Fruit fly (Drosophila melanogaster) whole organism, wandering third instar larva: ENCODE results near the gene Prm.

Experiments used
- Abd-B ChIP-seq: fragments of >200 bp; optimal IDR thresholded peaks from 2 replicates; lab custom pipeline; 2017; ENCODE audit warnings: missing biosample characterization, missing genetic modification characterization
- CG32264 ChIP-seq: fragments of 200-800 bp; sonication (Bioruptor generic); optimal IDR thresholded peaks from 2 replicates; lab custom pipeline; 2016; ENCODE audit warnings: missing biosample characterization, missing genetic modification characterization
- CG9705 ChIP-seq: fragments of 200-800 bp; sonication (Bioruptor generic); optimal IDR thresholded peaks from 2 replicates; lab custom pipeline; 2018; ENCODE audit warnings: missing biosample characterization, mild to moderate bottlenecking, missing genetic modification characterization
- CrebA ChIP-seq: fragments of 200-800 bp; sonication (Bioruptor generic); optimal IDR thresholded peaks from 2 replicates; lab custom pipeline; 2016; ENCODE audit warnings: missing biosample characterization, mild to moderate bottlenecking, missing genetic modification characterization, borderline replicate concordance
- Dfd ChIP-seq: fragments of >200 bp; optimal IDR thresholded peaks from 2 replicates; lab custom pipeline; 2017; ENCODE audit warnings: missing biosample characterization, missing genetic modification characterization
- Dif ChIP-seq: fragments of 200-275, 200-300 bp; sonication (Bioruptor generic); optimal IDR thresholded peaks from 2 replicates; lab custom pipeline; 2018; ENCODE audit warnings: missing biosample characterization, missing genetic modification characterization; ENCODE audit not compliant: partially characterized antibody
- GATAd ChIP-seq: sonication (Bioruptor generic); optimal IDR thresholded peaks from 2 replicates; lab custom pipeline; 2016; ENCODE audit warnings: missing biosample characterization, missing genetic modification characterization
- HLH106 ChIP-seq: fragments of 200-800 bp; optimal IDR thresholded peaks from 3 replicates; lab custom pipeline; 2019; ENCODE audit warnings: missing biosample characterization, mild to moderate bottlenecking, missing genetic modification characterization, moderate library complexity
- Hnf4 ChIP-seq: fragments of 200-800 bp; sonication (Bioruptor generic); optimal IDR thresholded peaks from 2 replicates; lab custom pipeline; 2016; ENCODE audit warnings: missing biosample characterization, mild to moderate bottlenecking, missing genetic modification characterization
- Hr78 ChIP-seq: fragments of >200 bp; optimal IDR thresholded peaks from 2 replicates; lab custom pipeline; 2017; ENCODE audit warnings: missing biosample characterization, missing genetic modification characterization
- Hr83 ChIP-seq: fragments of 200-300 bp; sonication (Bioruptor generic); optimal IDR thresholded peaks from 2 replicates; lab custom pipeline; 2016; ENCODE audit warnings: missing biosample characterization, mild to moderate bottlenecking, missing genetic modification characterization, moderate library complexity; ENCODE audit not compliant: poor library complexity, severe bottlenecking
- Jra ChIP-seq: sonication (Bioruptor generic); optimal IDR thresholded peaks from 2 replicates; lab custom pipeline; 2016; ENCODE audit warnings: missing biosample characterization, missing genetic modification characterization
- Mio ChIP-seq: sonication (Bioruptor generic); optimal IDR thresholded peaks from 2 replicates; lab custom pipeline; 2016; ENCODE audit warnings: missing biosample characterization, missing genetic modification characterization
- Myc ChIP-seq: fragments of >200 bp; optimal IDR thresholded peaks from 2 replicates; lab custom pipeline; 2017
- N ChIP-seq: fragments of >200 bp; optimal IDR thresholded peaks from 2 replicates; lab custom pipeline; 2018; ENCODE audit warnings: missing biosample characterization, missing external identifiers, missing genetic modification characterization
- OdsH ChIP-seq: fragments of 200-800 bp; sonication (Bioruptor generic); optimal IDR thresholded peaks from 2 replicates; lab custom pipeline; 2016; ENCODE audit warnings: missing biosample characterization, mild to moderate bottlenecking, missing genetic modification characterization
- Rel ChIP-seq, 2 experiments: fragments of 200-800 bp; sonication (Bioruptor generic) in 1 of 2; optimal IDR thresholded peaks; 2 replicates in 1 of 2; 3 replicates in 1 of 2; lab custom pipeline; 2016 to 2019; ENCODE audit warnings: mild to moderate bottlenecking in 2 of 2, missing biosample characterization in 2 of 2, missing genetic modification characterization in 2 of 2, moderate library complexity in 1 of 2
- Sp1 ChIP-seq: fragments of 200-800 bp; sonication (Bioruptor generic); optimal IDR thresholded peaks from 3 replicates; lab custom pipeline; 2019; ENCODE audit warnings: missing biosample characterization, mild to moderate bottlenecking, missing genetic modification characterization, moderate library complexity
- Vsx2 ChIP-seq: fragments of 200-300, 225-300 bp; sonication (Bioruptor generic); optimal IDR thresholded peaks from 2 replicates; lab custom pipeline; 2018; ENCODE audit warnings: missing biosample characterization, missing genetic modification characterization; ENCODE audit not compliant: partially characterized antibody
- br ChIP-seq: fragments of 200-800 bp; sonication (Bioruptor generic); optimal IDR thresholded peaks from 2 replicates; lab custom pipeline; 2016; ENCODE audit warnings: missing biosample characterization, missing genetic modification characterization
- brk ChIP-seq: fragments of 200-800 bp; sonication (Bioruptor generic); optimal IDR thresholded peaks from 2 replicates; lab custom pipeline; 2016; ENCODE audit warnings: missing biosample characterization, mild to moderate bottlenecking, missing genetic modification characterization
- dl ChIP-seq, 2 experiments: fragments of 175-275, 200-275 bp in 1 of 2; fragments of 200-275 bp in 1 of 2; sonication (Bioruptor generic); optimal IDR thresholded peaks; lab custom pipeline; 2018; ENCODE audit warnings: mild to moderate bottlenecking in 2 of 2, missing biosample characterization in 2 of 2, missing genetic modification characterization in 2 of 2, moderate library complexity in 2 of 2; ENCODE audit not compliant: partially characterized antibody in 2 of 2, insufficient read depth in 1 of 2
- dmrt93B ChIP-seq: fragments of 200-800 bp; sonication (Bioruptor generic); optimal IDR thresholded peaks from 2 replicates; lab custom pipeline; 2018; ENCODE audit warnings: missing biosample characterization, mild to moderate bottlenecking, missing genetic modification characterization
- dsf ChIP-seq: sonication (Bioruptor generic); optimal IDR thresholded peaks from 2 replicates; lab custom pipeline; 2016; ENCODE audit warnings: missing biosample characterization, missing genetic modification characterization, borderline replicate concordance
- ey ChIP-seq: fragments of 200-800 bp; sonication (Bioruptor generic); optimal IDR thresholded peaks from 2 replicates; lab custom pipeline; 2016; ENCODE audit warnings: missing biosample characterization, missing genetic modification characterization
- foxo ChIP-seq, 2 experiments: fragments of 200-800 bp; sonication (Bioruptor generic); optimal IDR thresholded peaks; 2 replicates in 1 of 2; 3 replicates in 1 of 2; lab custom pipeline; 2016 to 2017; ENCODE audit warnings: missing biosample characterization in 2 of 2, missing genetic modification characterization in 2 of 2
- fru ChIP-seq: fragments of 200-800 bp; sonication (Bioruptor generic); optimal IDR thresholded peaks from 3 replicates; lab custom pipeline; 2016; ENCODE audit warnings: missing biosample characterization, mild to moderate bottlenecking, missing genetic modification characterization
- h ChIP-seq: fragments of 200-800 bp; sonication (Bioruptor generic); optimal IDR thresholded peaks from 3 replicates; lab custom pipeline; 2016; ENCODE audit warnings: missing biosample characterization, mild to moderate bottlenecking, missing genetic modification characterization
- jim ChIP-seq: fragments of 175-275, 200-325 bp; sonication (Bioruptor generic); optimal IDR thresholded peaks from 2 replicates; lab custom pipeline; 2016; ENCODE audit warnings: missing biosample characterization, mild to moderate bottlenecking, missing genetic modification characterization
- lola ChIP-seq: fragments of >200 bp; optimal IDR thresholded peaks from 2 replicates; lab custom pipeline; 2017; ENCODE audit warnings: missing biosample characterization, missing genetic modification characterization
- pan ChIP-seq: fragments of >200 bp; optimal IDR thresholded peaks from 2 replicates; lab custom pipeline; 2017
- psq ChIP-seq: fragments of 200-800 bp; sonication (Bioruptor generic); optimal IDR thresholded peaks from 3 replicates; lab custom pipeline; 2017; ENCODE audit warnings: missing biosample characterization, mild to moderate bottlenecking, missing genetic modification characterization, moderate library complexity
- rgr ChIP-seq: fragments of 200-800 bp; sonication (Bioruptor generic); optimal IDR thresholded peaks from 3 replicates; lab custom pipeline; 2016; ENCODE audit warnings: missing biosample characterization, mild to moderate bottlenecking, missing genetic modification characterization
- sage ChIP-seq: fragments of 200-800 bp; sonication (Bioruptor generic); optimal IDR thresholded peaks from 2 replicates; lab custom pipeline; 2016; ENCODE audit warnings: missing biosample characterization, mild to moderate bottlenecking, missing genetic modification characterization
- sv ChIP-seq: fragments of 200-800 bp; sonication (Bioruptor generic); optimal IDR thresholded peaks from 3 replicates; lab custom pipeline; 2016; ENCODE audit warnings: missing biosample characterization, missing genetic modification characterization
- tai ChIP-seq: sonication (Bioruptor generic); optimal IDR thresholded peaks from 2 replicates; lab custom pipeline; 2016; ENCODE audit warnings: missing biosample characterization, missing genetic modification characterization
- usp ChIP-seq: fragments of >200 bp; optimal IDR thresholded peaks from 2 replicates; lab custom pipeline; 2017; ENCODE audit warnings: missing biosample characterization, missing genetic modification characterization
- woc ChIP-seq: sonication (Bioruptor generic); optimal IDR thresholded peaks from 2 replicates; lab custom pipeline; 2016; ENCODE audit warnings: missing biosample characterization, mild to moderate bottlenecking, missing genetic modification characterization

Prm gene

DNA sequence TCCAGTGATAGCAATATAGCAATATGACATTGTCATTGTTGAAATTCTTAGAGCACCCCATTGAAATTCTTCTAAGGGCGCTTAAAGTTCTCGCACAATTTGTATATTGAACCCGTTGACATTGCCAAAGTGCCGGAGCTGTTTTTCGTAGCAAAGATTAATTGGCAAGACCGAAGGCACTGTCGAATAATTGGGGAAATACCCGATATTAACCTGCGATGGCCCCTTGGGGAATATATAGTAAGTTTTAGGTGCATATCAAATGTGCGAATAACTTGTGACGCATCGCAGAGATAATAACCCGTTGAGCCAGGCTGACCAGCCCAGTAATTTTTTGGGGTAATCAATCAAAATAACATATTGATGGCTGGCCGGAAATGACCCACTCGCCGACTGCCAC lies 58.5 kb downstream of the Prm start:
- TF ChIP-seq N (GFP tag; lab: Kevin White, UChicago) (no peak), Rel (GFP tag; optimal IDR thresholded peaks at IDR 0.05; lab: Kevin White, UChicago) (no peak), Rel (tag; optimal IDR thresholded peaks at IDR 0.05; lab: Kevin White, UChicago) (peak; percentile 92), Vsx2 (GFP tag; lab: Kevin White, UChicago) (no peak)

DNA sequence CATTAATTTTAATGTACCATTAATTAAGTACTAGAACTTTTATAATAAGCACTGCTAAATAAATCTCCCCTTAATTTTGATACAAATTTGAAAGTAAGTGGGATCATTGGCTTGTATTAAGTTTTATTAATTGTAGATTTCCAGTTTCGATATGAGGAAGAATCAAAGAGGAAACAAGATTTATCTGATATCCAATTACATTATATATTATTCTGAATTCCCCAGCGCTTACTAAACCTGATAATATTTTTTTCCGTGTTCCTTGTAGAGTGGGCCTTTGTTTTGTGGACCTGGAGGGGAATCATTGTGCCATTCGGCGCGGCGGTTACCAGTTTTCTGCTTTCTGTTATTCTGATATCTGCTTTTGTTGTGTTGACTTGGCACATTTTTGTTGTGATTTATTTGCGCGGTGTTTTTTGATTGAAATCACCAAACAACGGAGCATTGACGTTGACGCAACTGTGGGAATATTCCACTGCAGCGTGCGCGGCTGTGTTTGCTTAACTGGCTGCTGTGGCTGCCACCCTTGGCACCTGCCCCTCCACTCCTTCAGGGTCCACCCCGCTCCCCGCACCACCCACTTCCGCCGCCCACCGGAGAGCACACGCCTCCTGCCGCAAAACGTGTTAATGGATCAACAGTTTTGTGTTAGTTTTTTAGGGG lies 60.6 kb downstream of the Prm start:
- TF ChIP-seq CG32264 (GFP tag; lab: Kevin White, UChicago) (no peak), br (GFP tag; lab: Kevin White, UChicago) (no peak), Sp1 (GFP tag; lab: Kevin White, UChicago) (peak; percentile 3), N (GFP tag; lab: Kevin White, UChicago) (no peak), usp (GFP tag; lab: Kevin White, UChicago) (no peak), dl (GFP tag; optimal IDR thresholded peaks at IDR 0.05; lab: Kevin White, UChicago; ENCODE audit: insufficient read depth in 1 of 2, partially characterized antibody in 2 of 2) (no peak), GATAd (GFP tag; lab: Kevin White, UChicago) (no peak), OdsH (GFP tag; lab: Kevin White, UChicago) (peak; percentile 28), Hr83 (no peak), Dfd (GFP tag; lab: Kevin White, UChicago) (no peak), Mio (GFP tag; lab: Kevin White, UChicago) (no peak), HLH106 (no peak), Myc (lab: Kevin White, UChicago) (no peak), Hr78 (GFP tag; lab: Kevin White, UChicago) (no peak), woc (GFP tag; lab: Kevin White, UChicago) (peak; percentile 14), Vsx2 (GFP tag; lab: Kevin White, UChicago) (peak; percentile 49), dmrt93B (GFP tag; lab: Kevin White, UChicago) (no peak), sage (no peak), ey (GFP tag; lab: Kevin White, UChicago) (no peak), tai (GFP tag; lab: Kevin White, UChicago) (no peak), sv (GFP tag; lab: Kevin White, UChicago) (no peak), Jra (no peak), jim (GFP tag; lab: Kevin White, UChicago) (no peak), CG9705 (no peak), brk (GFP tag; lab: Kevin White, UChicago) (no peak), CrebA (GFP tag; lab: Kevin White, UChicago) (no peak), Rel (GFP tag; optimal IDR thresholded peaks at IDR 0.05; lab: Kevin White, UChicago) (no peak), Rel (tag; optimal IDR thresholded peaks at IDR 0.05; lab: Kevin White, UChicago) (peak; percentile 72), foxo (GFP tag; optimal IDR thresholded peaks at IDR 0.05; lab: Kevin White, UChicago) (peak in 1 of 2 experiments; percentile 4), fru (GFP tag; lab: Kevin White, UChicago) (no peak), Dif (no peak), Hnf4 (peak; percentile 25), h (GFP tag; lab: Kevin White, UChicago) (peak; percentile 89), lola (no peak), rgr (peak; percentile 26), dsf (GFP tag; lab: Kevin White, UChicago) (peak; percentile 2), Abd-B (GFP tag; lab: Kevin White, UChicago) (no peak), psq (peak; percentile 22), pan (lab: Kevin White, UChicago) (no peak)

DNA sequence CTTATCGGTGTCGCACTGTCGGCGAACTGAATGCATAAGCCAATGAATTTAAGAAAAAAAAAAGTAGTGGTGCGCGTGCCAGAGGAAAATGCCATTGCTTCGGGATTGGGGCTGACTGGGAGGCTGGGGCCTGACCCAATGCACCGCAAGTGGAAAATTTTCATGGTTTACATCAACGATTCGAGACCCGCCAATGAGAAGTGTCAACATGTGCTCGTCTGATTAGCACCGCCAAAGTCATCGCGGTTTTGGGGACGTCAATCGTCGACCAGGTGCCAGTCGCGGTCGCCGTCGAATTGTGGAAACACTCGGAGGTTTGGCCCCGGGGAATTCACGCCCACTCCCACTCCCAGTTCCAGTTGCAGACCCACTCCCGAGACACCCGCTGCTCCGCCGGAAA lies 61.3 kb downstream of the Prm start:
- TF ChIP-seq jim (GFP tag; lab: Kevin White, UChicago) (no peak), Jra (no peak), h (GFP tag; lab: Kevin White, UChicago) (peak; percentile 75), Hr78 (GFP tag; lab: Kevin White, UChicago) (no peak), rgr (no peak), Rel (GFP tag; optimal IDR thresholded peaks at IDR 0.05; lab: Kevin White, UChicago) (no peak), Rel (tag; optimal IDR thresholded peaks at IDR 0.05; lab: Kevin White, UChicago) (peak; percentile 49), Dif (no peak), br (GFP tag; lab: Kevin White, UChicago) (peak; percentile 12)
